Fruit fly (Drosophila melanogaster) whole organism, embryonic: ENCODE data around the gene CG3999.

ENCODE experiments used
- ATbp ChIP-seq: fragments of 200-800 bp; sonication (Bioruptor generic); optimal IDR thresholded peaks from 2 replicates; lab custom pipeline; 2017; ENCODE audit warnings: missing biosample characterization, mild to moderate bottlenecking, missing genetic modification characterization, missing genetic modification reagents
- BtbVII ChIP-seq: fragments of 200-800 bp; sonication (Bioruptor generic); optimal IDR thresholded peaks from 3 replicates; lab custom pipeline; 2017; ENCODE audit warnings: missing biosample characterization, mild to moderate bottlenecking, missing genetic modification characterization
- C15 ChIP-seq: fragments of 200-800 bp; sonication (Bioruptor generic); IDR thresholded peaks from 3 replicates; pipeline ENCODE4 v1.3.6; 2022; ENCODE audit warnings: missing biosample characterization, missing genetic modification characterization
- CG10147 ChIP-seq: fragments of 200-800 bp; sonication (Bioruptor generic); optimal IDR thresholded peaks from 2 replicates; lab custom pipeline; 2019; ENCODE audit warnings: missing biosample characterization, mild to moderate bottlenecking, missing genetic modification characterization, moderate library complexity
- CG10654 ChIP-seq: fragments of 200-800 bp; sonication (Bioruptor generic); optimal IDR thresholded peaks from 2 replicates; lab custom pipeline; 2016; ENCODE audit warnings: missing biosample characterization, missing genetic modification characterization
- CG10979 ChIP-seq: fragments of 200-800 bp; sonication (Bioruptor generic); optimal IDR thresholded peaks from 2 replicates; lab custom pipeline; 2018; ENCODE audit warnings: missing biosample characterization, mild to moderate bottlenecking, missing genetic modification characterization, moderate library complexity
- CG11456 ChIP-seq: fragments of 200-800 bp; sonication (Bioruptor generic); IDR thresholded peaks from 3 replicates; pipeline ENCODE4 v1.3.6; 2022; ENCODE audit warnings: missing biosample characterization, missing genetic modification characterization
- CG11504 ChIP-seq: fragments of 200-800 bp; sonication (Bioruptor generic); optimal IDR thresholded peaks from 3 replicates; lab custom pipeline; 2019; ENCODE audit warnings: missing biosample characterization, mild to moderate bottlenecking, missing genetic modification characterization, moderate library complexity
- CG12071 ChIP-seq: fragments of 200-800 bp; sonication (Bioruptor generic); optimal IDR thresholded peaks from 3 replicates; lab custom pipeline; 2018; ENCODE audit warnings: missing biosample characterization, mild to moderate bottlenecking, missing genetic modification characterization
- CG12219 ChIP-seq: fragments of 200-800 bp; sonication (Bioruptor generic); optimal IDR thresholded peaks from 3 replicates; lab custom pipeline; 2018; ENCODE audit warnings: missing biosample characterization, mild to moderate bottlenecking, missing genetic modification characterization
- CG12299 ChIP-seq: fragments of 200-800 bp; sonication (Bioruptor generic); optimal IDR thresholded peaks from 2 replicates; lab custom pipeline; 2018; ENCODE audit warnings: missing biosample characterization, mild to moderate bottlenecking, missing genetic modification characterization
- CG13123 ChIP-seq: fragments of 200-800 bp; sonication (Bioruptor generic); optimal IDR thresholded peaks from 2 replicates; lab custom pipeline; 2016; ENCODE audit warnings: missing biosample characterization, missing genetic modification characterization
- CG13424 ChIP-seq: fragments of 200-800 bp; sonication (Bioruptor generic); optimal IDR thresholded peaks from 2 replicates; lab custom pipeline; 2019; ENCODE audit warnings: missing biosample characterization, mild to moderate bottlenecking, missing genetic modification characterization, moderate library complexity
- CG13775 ChIP-seq: fragments of 200-800 bp; sonication (Bioruptor generic); optimal IDR thresholded peaks from 3 replicates; lab custom pipeline; 2017; ENCODE audit warnings: missing biosample characterization, mild to moderate bottlenecking, missing genetic modification characterization
- CG16779 ChIP-seq: fragments of 200-800 bp; sonication (Bioruptor generic); IDR thresholded peaks from 2 replicates; pipeline ENCODE4 v1.3.6; 2022; ENCODE audit warnings: missing biosample characterization, missing genetic modification characterization
- CG17802 ChIP-seq: fragments of 200-800 bp; sonication (Bioruptor generic); optimal IDR thresholded peaks from 2 replicates; lab custom pipeline; 2018; ENCODE audit warnings: missing biosample characterization, mild to moderate bottlenecking, missing genetic modification characterization, moderate library complexity
- CG17912 ChIP-seq: fragments of 200-800 bp; sonication (Bioruptor generic); optimal IDR thresholded peaks from 2 replicates; lab custom pipeline; 2018; ENCODE audit warnings: missing biosample characterization, mild to moderate bottlenecking, missing genetic modification characterization
- CG18476 ChIP-seq: fragments of 200-800 bp; sonication (Bioruptor generic); optimal IDR thresholded peaks from 2 replicates; lab custom pipeline; 2016; ENCODE audit warnings: missing biosample characterization, mild to moderate bottlenecking, missing genetic modification characterization
- CG2678 ChIP-seq: fragments of 200-800 bp; sonication (Bioruptor generic); optimal IDR thresholded peaks from 3 replicates; lab custom pipeline; 2019; ENCODE audit warnings: missing biosample characterization, mild to moderate bottlenecking, missing genetic modification characterization, moderate library complexity
- CG34422 ChIP-seq: fragments of 200-800 bp; sonication (Bioruptor generic); IDR thresholded peaks from 3 replicates; pipeline ENCODE4 v1.3.6; 2022; ENCODE audit warnings: missing biosample characterization, missing genetic modification characterization
- CG4328 ChIP-seq: fragments of 200-800 bp; sonication (Bioruptor generic); optimal IDR thresholded peaks from 3 replicates; lab custom pipeline; 2017; ENCODE audit warnings: missing biosample characterization, missing genetic modification reagents, missing genetic modification characterization
- CG4617 ChIP-seq: fragments of 200-800 bp; sonication (Bioruptor generic); optimal IDR thresholded peaks from 3 replicates; lab custom pipeline; 2016; ENCODE audit warnings: missing biosample characterization, missing genetic modification characterization, borderline replicate concordance
- CG6765 ChIP-seq: fragments of 200-800 bp; sonication (Bioruptor generic); optimal IDR thresholded peaks from 3 replicates; lab custom pipeline; 2017; ENCODE audit warnings: missing biosample characterization, mild to moderate bottlenecking, missing genetic modification characterization
- CG7556 ChIP-seq: fragments of 200-800 bp; sonication (Bioruptor generic); optimal IDR thresholded peaks from 2 replicates; lab custom pipeline; 2017; ENCODE audit warnings: missing biosample characterization, mild to moderate bottlenecking, missing genetic modification characterization
- CG8478 ChIP-seq: fragments of >200 bp; optimal IDR thresholded peaks from 2 replicates; lab custom pipeline; 2018
- CTCF ChIP-seq: fragments of 200-800 bp; sonication (Bioruptor generic); optimal IDR thresholded peaks from 2 replicates; lab custom pipeline; 2017; ENCODE audit warnings: missing biosample characterization, mild to moderate bottlenecking, missing genetic modification characterization, moderate library complexity
- D ChIP-seq, 2 experiments: fragments of 200-800 bp in 1 of 2; fragments of >200 bp in 1 of 2; sonication (Bioruptor generic) in 1 of 2; optimal IDR thresholded peaks; 2 replicates in 1 of 2; 3 replicates in 1 of 2; lab custom pipeline; 2017; ENCODE audit warnings: mild to moderate bottlenecking in 1 of 2, missing biosample characterization in 1 of 2, missing genetic modification characterization in 1 of 2, missing genetic modification reagents in 1 of 2
- HLHmδ ChIP-seq: fragments of 200-800 bp; sonication (Bioruptor generic); optimal IDR thresholded peaks from 2 replicates; lab custom pipeline; 2018; ENCODE audit warnings: missing biosample characterization, mild to moderate bottlenecking, missing genetic modification characterization, moderate library complexity
- Hey ChIP-seq: fragments of 200-800 bp; sonication (Bioruptor generic); optimal IDR thresholded peaks from 3 replicates; lab custom pipeline; 2018; ENCODE audit warnings: missing biosample characterization, mild to moderate bottlenecking, missing genetic modification characterization
- Jarid2 ChIP-seq: fragments of 200-800 bp; sonication (Bioruptor generic); optimal IDR thresholded peaks from 3 replicates; lab custom pipeline; 2017; ENCODE audit warnings: mild to moderate bottlenecking, missing biosample characterization, missing genetic modification reagents, missing genetic modification characterization
- NFAT ChIP-seq: fragments of 200-800 bp; sonication (Bioruptor generic); IDR thresholded peaks from 2 replicates; pipeline ENCODE4 v1.3.6; 2022; ENCODE audit warnings: missing biosample characterization, missing genetic modification characterization
- Optix ChIP-seq: fragments of 200-800 bp; sonication (Bioruptor generic); IDR thresholded peaks from 3 replicates; pipeline ENCODE4 v1.3.6; 2022; ENCODE audit warnings: missing biosample characterization, missing genetic modification characterization
- Ravus ChIP-seq: fragments of 200-800 bp; sonication (Bioruptor generic); IDR thresholded peaks from 2 replicates; pipeline ENCODE4 v1.3.6; 2022; ENCODE audit warnings: missing biosample characterization, missing genetic modification characterization
- Spps ChIP-seq: fragments of 200-800 bp; sonication (Bioruptor generic); optimal IDR thresholded peaks from 2 replicates; lab custom pipeline; 2018; ENCODE audit warnings: missing biosample characterization, mild to moderate bottlenecking, missing genetic modification characterization
- Sry-δ ChIP-seq: fragments of 200-800 bp; sonication (Bioruptor generic); optimal IDR thresholded peaks from 2 replicates; lab custom pipeline; 2016; ENCODE audit warnings: missing biosample characterization, missing genetic modification characterization
- Xbp1 ChIP-seq: fragments of 200-800 bp; sonication (Bioruptor generic); optimal IDR thresholded peaks from 3 replicates; lab custom pipeline; 2016; ENCODE audit warnings: missing biosample characterization, mild to moderate bottlenecking, missing genetic modification characterization
- ase ChIP-seq: fragments of 200-800 bp; sonication (Bioruptor generic); IDR thresholded peaks from 3 replicates; pipeline ENCODE4 v1.3.6; 2022; ENCODE audit warnings: missing biosample characterization, missing genetic modification characterization
- btn ChIP-seq: fragments of 200-800 bp; sonication (Bioruptor generic); optimal IDR thresholded peaks from 2 replicates; lab custom pipeline; 2016; ENCODE audit warnings: missing biosample characterization, missing genetic modification characterization
- cato ChIP-seq: fragments of 200-800 bp; sonication (Bioruptor generic); optimal IDR thresholded peaks from 2 replicates; lab custom pipeline; 2016; ENCODE audit warnings: missing biosample characterization, missing genetic modification characterization, borderline replicate concordance
- dmrt11E ChIP-seq: fragments of 200-800 bp; sonication (Bioruptor generic); optimal IDR thresholded peaks from 3 replicates; lab custom pipeline; 2018; ENCODE audit warnings: missing biosample characterization, mild to moderate bottlenecking, missing genetic modification characterization, moderate library complexity
- gce ChIP-seq: fragments of 200-800 bp; sonication (Bioruptor generic); IDR thresholded peaks from 3 replicates; pipeline ENCODE4 v1.3.6; 2022; ENCODE audit warnings: missing biosample characterization, missing genetic modification characterization
- gsb ChIP-seq: fragments of 200-800 bp; sonication (Bioruptor generic); IDR thresholded peaks from 2 replicates; pipeline ENCODE4 v1.3.6; 2022; ENCODE audit warnings: missing biosample characterization, missing genetic modification characterization
- knrl ChIP-seq: fragments of 200-800 bp; sonication (Bioruptor generic); IDR thresholded peaks from 3 replicates; pipeline ENCODE4 v1.3.6; 2022; ENCODE audit warnings: missing biosample characterization, missing genetic modification characterization; ENCODE audit not compliant: partially characterized antibody
- luna ChIP-seq: fragments of 200-800 bp; sonication (Bioruptor generic); optimal IDR thresholded peaks from 2 replicates; lab custom pipeline; 2016; ENCODE audit warnings: missing biosample characterization, missing genetic modification characterization
- otp ChIP-seq: fragments of 200-800 bp; sonication (Bioruptor generic); IDR thresholded peaks from 3 replicates; pipeline ENCODE4, ENCODE4 v1.3.6; 2022; ENCODE audit warnings: missing biosample characterization, missing genetic modification characterization
- pb ChIP-seq: fragments of 200-800 bp; sonication (Bioruptor generic); optimal IDR thresholded peaks from 3 replicates; lab custom pipeline; 2016; ENCODE audit warnings: missing biosample characterization, missing genetic modification characterization
- repo ChIP-seq: fragments of 200-800 bp; sonication (Bioruptor generic); optimal IDR thresholded peaks from 2 replicates; lab custom pipeline; 2016; ENCODE audit warnings: missing biosample characterization, missing genetic modification characterization
- shn ChIP-seq: fragments of 200-800 bp; sonication (Bioruptor generic); optimal IDR thresholded peaks from 3 replicates; lab custom pipeline; 2016; ENCODE audit warnings: missing biosample characterization, missing genetic modification characterization
- tx ChIP-seq: fragments of 200-800 bp; sonication (Bioruptor generic); optimal IDR thresholded peaks from 2 replicates; lab custom pipeline; 2016; ENCODE audit warnings: missing biosample characterization, missing genetic modification characterization
- usp ChIP-seq: fragments of >200 bp; optimal IDR thresholded peaks from 2 replicates; lab custom pipeline; 2017; ENCODE audit warnings: missing biosample characterization, missing genetic modification characterization

The CG3999 gene

dm6 chr3R:10268865-10269442 is 17.6 kb downstream of the CG3999 start (continued):
- TF ChIP-seq pb (GFP tag; lab: Kevin White, UChicago) (peak; percentile 43), CG2678 (tag; lab: Kevin White, UChicago) (peak; percentile 71), CG12299 (tag; lab: Kevin White, UChicago) (peak; percentile 2), CG6765 (GFP tag; lab: Kevin White, UChicago) (no peak), Optix (peak; percentile 65; the same call in 2 of the 3 replicates), luna (GFP tag; lab: Kevin White, UChicago) (no peak), CG10147 (peak; percentile 24), CG13424 (tag; lab: Kevin White, UChicago) (peak; percentile 67), D (optimal IDR thresholded peaks at IDR 0.05; lab: Kevin White, UChicago) (no peak), D (GFP tag; optimal IDR thresholded peaks at IDR 0.05; lab: Kevin White, UChicago) (peak; percentile 32), CG18476 (GFP tag; lab: Kevin White, UChicago) (peak; percentile 57), Ravus (GFP tag; lab: Robert Waterston, UW) (peak; percentile 53), CG7556 (no peak), CG17802 (tag; lab: Kevin White, UChicago) (peak; percentile 2), CG13775 (GFP tag; lab: Kevin White, UChicago) (peak; percentile 22), CG13123 (GFP tag; lab: Kevin White, UChicago) (no peak), Jarid2 (GFP tag; lab: Kevin White, UChicago) (no peak), CG11504 (tag; lab: Kevin White, UChicago) (peak; percentile 78), CG4617 (no peak), otp (GFP tag; lab: Robert Waterston, UW) (peak; percentile 81), CG17912 (no peak), knrl (GFP tag; lab: Robert Waterston, UW) (no peak), CG11456 (peak; percentile 80), CG16779 (GFP tag; lab: Robert Waterston, UW) (peak; percentile 68; the same call in 1 of the 2 replicates), NFAT (GFP tag; lab: Robert Waterston, UW) (peak; percentile 63), repo (GFP tag; lab: Kevin White, UChicago) (no peak), btn (GFP tag; lab: Kevin White, UChicago) (peak; percentile 40), Hey (tag; lab: Kevin White, UChicago) (peak; percentile 90), CG8478 (lab: Kevin White, UChicago) (no peak), gsb (GFP tag; lab: Robert Waterston, UW) (0 out of 2 replicates have a peak, but pooled peaks have one; percentile 21), CG12219 (GFP tag; lab: Kevin White, UChicago) (peak; percentile 29), Spps (tag; lab: Kevin White, UChicago) (no peak), CG34422 (GFP tag; lab: Robert Waterston, UW) (peak; percentile 81), ATbp (GFP tag; lab: Kevin White, UChicago) (peak; percentile 58), CG4328 (GFP tag; lab: Kevin White, UChicago) (no peak), tx (GFP tag; lab: Kevin White, UChicago) (no peak), CG10979 (tag; lab: Kevin White, UChicago) (peak; percentile 56), CG10654 (peak; percentile 30), CG12071 (peak; percentile 45), CTCF (GFP tag; lab: Kevin White, UChicago) (no peak), Sry-δ (no peak), shn (GFP tag; lab: Kevin White, UChicago) (peak; percentile 28), HLHmδ (GFP tag; lab: Kevin White, UChicago) (no peak), cato (peak; percentile 24), Xbp1 (GFP tag; lab: Kevin White, UChicago) (peak; percentile 67), dmrt11E (no peak), C15 (GFP tag; lab: Robert Waterston, UW) (peak; percentile 53; the same call in 1 of the 3 replicates), BtbVII (no peak), ase (peak; percentile 66; the same call in 1 of the 3 replicates), usp (GFP tag; lab: Kevin White, UChicago) (no peak), gce (peak; percentile 61; the same call in 1 of the 3 replicates)
